Worm (Caenorhabditis elegans): Measurements from ENCODE around the gene adm-4.

adm-4 gene

ce11 chrX:7823108-7823704 is 25.1 kb upstream of the adm-4 start, which contains the start of gene eef-1A.2 (continued):
- peak; percentile 27 for TF ChIP-seq lin-32 (GFP tag; optimal IDR thresholded peaks at IDR 0.05)

- TF ChIP-seq nhr-28 (tag; optimal IDR thresholded peaks at IDR 0.05), result no peak
- TF ChIP-seq snpc-4 (tag; optimal IDR thresholded peaks at IDR 0.05), result no peak
- TF ChIP-seq unc-39 (tag; optimal IDR thresholded peaks at IDR 0.05), result no peak
- no peak for TF ChIP-seq unc-62 (GFP tag; optimal IDR thresholded peaks at IDR 0.05)
- TF ChIP-seq pha-4 (tag; optimal IDR thresholded peaks at IDR 0.05), result no peak
- no peak for TF ChIP-seq lin-32 (GFP tag; optimal IDR thresholded peaks at IDR 0.05)
- no peak for TF ChIP-seq ceh-43 (GFP tag; optimal IDR thresholded peaks at IDR 0.05)
- TF ChIP-seq nhr-237 (tag; optimal IDR thresholded peaks at IDR 0.05), result no peak
- no peak for TF ChIP-seq bed-3 (GFP tag; optimal IDR thresholded peaks at IDR 0.05)
- TF ChIP-seq ztf-11 (tag; optimal IDR thresholded peaks at IDR 0.05), result no peak
- TF ChIP-seq sem-2 (GFP tag; optimal IDR thresholded peaks at IDR 0.05), result no peak
- TF ChIP-seq sptf-1 (tag; optimal IDR thresholded peaks at IDR 0.05), result no peak
- no peak for TF ChIP-seq drap-1 (GFP tag; optimal IDR thresholded peaks at IDR 0.05)
- no peak for TF ChIP-seq zip-8 (tag; optimal IDR thresholded peaks at IDR 0.05)
- TF ChIP-seq mls-2 (tag; optimal IDR thresholded peaks at IDR 0.05), result no peak
- TF ChIP-seq cnd-1 (tag; optimal IDR thresholded peaks at IDR 0.05), result no peak
These were observed 19.5 kb upstream of the adm-4 start for ce11 chrX:7817555-7817954.

- TF ChIP-seq zip-8 (tag; optimal IDR thresholded peaks at IDR 0.05), result no peak
- no peak for TF ChIP-seq nhr-12 (tag; optimal IDR thresholded peaks at IDR 0.05)
- TF ChIP-seq unc-39 (tag; optimal IDR thresholded peaks at IDR 0.05), result no peak
- TF ChIP-seq ham-2 (GFP tag; optimal IDR thresholded peaks at IDR 0.05), result no peak
- TF ChIP-seq ceh-39 (tag; optimal IDR thresholded peaks at IDR 0.05), result no peak
- no peak for TF ChIP-seq ceh-43 (GFP tag; optimal IDR thresholded peaks at IDR 0.05)
- TF ChIP-seq lin-32 (GFP tag; optimal IDR thresholded peaks at IDR 0.05), result no peak
- TF ChIP-seq mls-2 (tag; optimal IDR thresholded peaks at IDR 0.05), result no peak
- no peak for TF ChIP-seq mep-1 (tag; optimal IDR thresholded peaks at IDR 0.05)
- no peak for TF ChIP-seq elt-1 (tag; optimal IDR thresholded peaks at IDR 0.05; ENCODE audit: borderline replicate concordance, insufficient read depth)
- TF ChIP-seq ces-1 (GFP tag; optimal IDR thresholded peaks at IDR 0.05), result no peak
- TF ChIP-seq M03D4.4 (tag; optimal IDR thresholded peaks at IDR 0.05), result no peak
These were observed 18.4 kb upstream of the adm-4 start, which contains the start of the genes sek-1 and R03G5.6 for ce11 chrX:7816434-7816974. Gene sek-1 (plus strand): TSS chrX:7816734. Gene R03G5.6 (minus strand): TSS chrX:7816924.

ce11 chrX:7815230-7815629 is 17.1 kb upstream of the adm-4 start:
- TF ChIP-seq lsy-2 (tag; optimal IDR thresholded peaks at IDR 0.05), result no peak
- TF ChIP-seq nhr-76 (tag; optimal IDR thresholded peaks at IDR 0.05), result no peak
- TF ChIP-seq elt-3 (tag; optimal IDR thresholded peaks at IDR 0.05), result no peak
- TF ChIP-seq elt-1 (tag; optimal IDR thresholded peaks at IDR 0.05; ENCODE audit: borderline replicate concordance, insufficient read depth), result no peak
- TF ChIP-seq flh-1 (GFP tag; optimal IDR thresholded peaks at IDR 0.05), result no peak

- TF ChIP-seq M03D4.4 (tag; optimal IDR thresholded peaks at IDR 0.05) (no peak), blmp-1 (tag; optimal IDR thresholded peaks at IDR 0.05) (peak; percentile 7), flh-1 (GFP tag; optimal IDR thresholded peaks at IDR 0.05) (no peak), unc-39 (tag; optimal IDR thresholded peaks at IDR 0.05) (no peak), elt-1 (tag; optimal IDR thresholded peaks at IDR 0.05; ENCODE audit: borderline replicate concordance, insufficient read depth) (no peak), lin-32 (GFP tag; optimal IDR thresholded peaks at IDR 0.05) (no peak), zip-8 (tag; optimal IDR thresholded peaks at IDR 0.05) (no peak), nhr-76 (tag; optimal IDR thresholded peaks at IDR 0.05) (no peak), sptf-1 (tag; optimal IDR thresholded peaks at IDR 0.05) (peak; percentile 10), tbx-8 (GFP tag; optimal IDR thresholded peaks at IDR 0.05) (no peak), ceh-39 (tag; optimal IDR thresholded peaks at IDR 0.05) (no peak), pha-4 (tag; optimal IDR thresholded peaks at IDR 0.05) (no peak), bed-3 (GFP tag; optimal IDR thresholded peaks at IDR 0.05) (no peak), ham-2 (GFP tag; optimal IDR thresholded peaks at IDR 0.05) (no peak)
These were observed 16.6 kb upstream of the adm-4 start for ce11 chrX:7814747-7815146.

Measured in whole organism, mixed stage, embryonic.